Fruit fly (Drosophila melanogaster) Kc167 (cell line): ENCODE results near the gene CG42780.

ENCODE experiments used
- Myc ChIP-seq: fragments of >200 bp; optimal IDR thresholded peaks from 2 replicates; lab custom pipeline; 2017; ENCODE audit warnings: missing external identifiers
- Sin3A ChIP-seq: fragments of >200 bp; optimal IDR thresholded peaks from 2 replicates; lab custom pipeline; 2018; ENCODE audit warnings: missing external identifiers
- h ChIP-seq: fragments of >200 bp; optimal IDR thresholded peaks from 3 replicates; lab custom pipeline; 2018; ENCODE audit warnings: missing external identifiers
- insv ChIP-seq: fragments of >200 bp; optimal IDR thresholded peaks from 3 replicates; lab custom pipeline; 2018; ENCODE audit warnings: missing external identifiers
- ttk ChIP-seq: sonication (Bioruptor generic); optimal IDR thresholded peaks from 2 replicates; lab custom pipeline; 2017; ENCODE audit warnings: missing external identifiers

dm6 chrX:7302329-7302728 is 29.7 kb downstream of the CG42780 start:
- no peak for TF ChIP-seq h
- TF ChIP-seq Sin3A (lab: Kevin White, UChicago): no peak
- no peak for TF ChIP-seq ttk (lab: Kevin White, UChicago)
- TF ChIP-seq insv (lab: Kevin White, UChicago): no peak
- TF ChIP-seq Myc (lab: Kevin White, UChicago): no peak
